Worm (Caenorhabditis elegans) whole organism, L2 larva: ENCODE data around the gene rha-2.
A peak's percentile ranks its signal among the peaks of the same experiment; 100 is the strongest.

Experiments
- C34F6.9 ChIP-seq: fragments of 150-350 bp; optimal IDR thresholded peaks from 2 replicates; lab custom pipeline; 2014; ENCODE audit warnings: missing biosample characterization, missing genetic modification characterization
- R02D3.7 ChIP-seq: fragments of 150-350 bp; optimal IDR thresholded peaks from 2 replicates; lab custom pipeline; 2014; ENCODE audit warnings: missing biosample characterization, missing genetic modification characterization
- ZK546.5 ChIP-seq: sonication (generic microtip); optimal IDR thresholded peaks from 2 replicates; lab custom pipeline; 2017; ENCODE audit warnings: missing biosample characterization, missing genetic modification characterization
- alr-1 ChIP-seq: fragments of 150-350 bp; optimal IDR thresholded peaks from 2 replicates; lab custom pipeline; 2014; ENCODE audit warnings: missing biosample characterization, missing genetic modification characterization
- ama-1 ChIP-seq: fragments of 150-350 bp; optimal IDR thresholded peaks from 2 replicates; lab custom pipeline; 2018; ENCODE audit warnings: inconsistent platforms
- ceh-16 ChIP-seq: fragments of 150-350 bp; optimal IDR thresholded peaks from 2 replicates; lab custom pipeline; 2014; ENCODE audit warnings: missing biosample characterization, missing genetic modification characterization
- ceh-82 ChIP-seq: fragments of 150-350 bp; optimal IDR thresholded peaks from 2 replicates; lab custom pipeline; 2014; ENCODE audit warnings: missing biosample characterization, missing genetic modification characterization
- crh-2 ChIP-seq: sonication (generic microtip); optimal IDR thresholded peaks from 2 replicates; lab custom pipeline; 2017; ENCODE audit warnings: missing biosample characterization, missing genetic modification characterization
- dmd-4 ChIP-seq: sonication (generic microtip); optimal IDR thresholded peaks from 2 replicates; lab custom pipeline; 2017; ENCODE audit warnings: missing biosample characterization, missing genetic modification characterization
- egl-27 ChIP-seq: sonication (generic microtip); optimal IDR thresholded peaks from 3 replicates; lab custom pipeline; 2017; ENCODE audit warnings: missing biosample characterization, missing genetic modification reagents, missing genetic modification characterization
- elt-1 ChIP-seq: fragments of 150-350 bp; optimal IDR thresholded peaks from 2 replicates; lab custom pipeline; 2014; ENCODE audit warnings: missing biosample characterization, missing genetic modification characterization
- elt-3 ChIP-seq: sonication (generic microtip); optimal IDR thresholded peaks from 2 replicates; lab custom pipeline; 2017; ENCODE audit warnings: missing biosample characterization, missing genetic modification characterization
- fos-1 ChIP-seq: fragments of 150-350 bp; optimal IDR thresholded peaks from 2 replicates; lab custom pipeline; 2014; ENCODE audit warnings: missing biosample characterization, missing genetic modification characterization
- lin-11 ChIP-seq: fragments of 150-350 bp; sonication (generic microtip); optimal IDR thresholded peaks from 2 replicates; lab custom pipeline; 2014; ENCODE audit warnings: missing biosample characterization, missing genetic modification characterization, inconsistent platforms, mixed read lengths
- lin-13 ChIP-seq: fragments of 150-350 bp; optimal IDR thresholded peaks from 2 replicates; lab custom pipeline; 2014; ENCODE audit warnings: missing biosample characterization, missing genetic modification reagents, missing genetic modification characterization
- lin-39 ChIP-seq: fragments of 150-350 bp; optimal IDR thresholded peaks from 2 replicates; lab custom pipeline; 2014; ENCODE audit warnings: missing biosample characterization, missing genetic modification reagents, missing genetic modification characterization
- lsy-2 ChIP-seq, 2 experiments: fragments of 150-350 bp in 1 of 2; sonication (generic microtip) in 1 of 2; optimal IDR thresholded peaks; 2 replicates each; lab custom pipeline; 2014 to 2017; ENCODE audit warnings: missing biosample characterization in 2 of 2, missing genetic modification characterization in 2 of 2
- mab-5 ChIP-seq: fragments of 150-350 bp; optimal IDR thresholded peaks from 2 replicates; lab custom pipeline; 2014; ENCODE audit warnings: missing biosample characterization, missing genetic modification characterization
- mbf-1 ChIP-seq: sonication (generic microtip); optimal IDR thresholded peaks from 2 replicates; lab custom pipeline; 2017; ENCODE audit warnings: missing biosample characterization, missing genetic modification characterization
- nhr-10 ChIP-seq: sonication (generic microtip); optimal IDR thresholded peaks from 2 replicates; lab custom pipeline; 2017; ENCODE audit warnings: missing biosample characterization, missing genetic modification characterization
- nhr-11 ChIP-seq: fragments of 150-350 bp; optimal IDR thresholded peaks from 2 replicates; lab custom pipeline; 2014; ENCODE audit warnings: missing biosample characterization, missing genetic modification characterization
- nhr-129 ChIP-seq: fragments of 150-350 bp; optimal IDR thresholded peaks from 2 replicates; lab custom pipeline; 2014; ENCODE audit warnings: missing biosample characterization, missing genetic modification characterization
- nhr-23 ChIP-seq: fragments of 150-350 bp; optimal IDR thresholded peaks from 2 replicates; lab custom pipeline; 2014; ENCODE audit warnings: missing biosample characterization, missing genetic modification reagents, missing genetic modification characterization
- nhr-237 ChIP-seq: fragments of 150-350 bp; optimal IDR thresholded peaks from 2 replicates; lab custom pipeline; 2014; ENCODE audit warnings: missing biosample characterization, missing genetic modification characterization
- nhr-25 ChIP-seq: fragments of 150-350 bp; sonication (generic microtip); optimal IDR thresholded peaks from 3 replicates; lab custom pipeline; 2014; ENCODE audit warnings: missing biosample characterization, missing genetic modification characterization
- nhr-6 ChIP-seq: fragments of 150-350 bp; optimal IDR thresholded peaks from 2 replicates; lab custom pipeline; 2014; ENCODE audit warnings: missing biosample characterization, missing genetic modification characterization
- peb-1 ChIP-seq: fragments of 150-350 bp; optimal IDR thresholded peaks from 2 replicates; lab custom pipeline; 2014; ENCODE audit warnings: missing biosample characterization, missing genetic modification characterization
- sem-4 ChIP-seq: fragments of 150-350 bp; optimal IDR thresholded peaks from 2 replicates; lab custom pipeline; 2014; ENCODE audit warnings: missing biosample characterization, missing genetic modification reagents, missing genetic modification characterization
- skn-1 ChIP-seq: sonication (generic microtip); optimal IDR thresholded peaks from 2 replicates; lab custom pipeline; 2017; ENCODE audit warnings: missing biosample characterization, missing genetic modification characterization
- sma-9 ChIP-seq, 2 experiments: fragments of 150-350 bp in 1 of 2; sonication (generic microtip) in 1 of 2; optimal IDR thresholded peaks; 2 replicates each; lab custom pipeline; 2014 to 2016; ENCODE audit warnings: missing genetic modification characterization in 2 of 2, mild to moderate bottlenecking in 1 of 2, missing biosample characterization in 1 of 2, missing compliant biosample characterization in 1 of 2, missing genetic modification reagents in 1 of 2, moderate library complexity in 1 of 2
- snpc-4 ChIP-seq: fragments of 150-350 bp; optimal IDR thresholded peaks from 2 replicates; lab custom pipeline; 2014; ENCODE audit warnings: missing biosample characterization, missing genetic modification characterization
- unc-39 ChIP-seq: fragments of 150-350 bp; optimal IDR thresholded peaks from 2 replicates; lab custom pipeline; 2014; ENCODE audit warnings: missing biosample characterization, missing genetic modification characterization
- unc-55 ChIP-seq: fragments of 150-350 bp; sonication (generic microtip); optimal IDR thresholded peaks from 3 replicates; lab custom pipeline; 2014; ENCODE audit warnings: missing biosample characterization, missing genetic modification reagents, missing genetic modification characterization
- unc-62 ChIP-seq: fragments of 150-350 bp; optimal IDR thresholded peaks from 2 replicates; lab custom pipeline; 2014; ENCODE audit warnings: missing biosample characterization, missing genetic modification reagents, missing genetic modification characterization
- ztf-1 ChIP-seq: fragments of 200-800 bp; sonication (Bioruptor generic); conservative IDR thresholded peaks from 2 replicates; pipeline ENCODE4 v1.3.6; 2022; ENCODE audit warnings: missing genetic modification characterization, missing compliant biosample characterization
- ztf-11 ChIP-seq: sonication (generic microtip); optimal IDR thresholded peaks from 2 replicates; lab custom pipeline; 2017; ENCODE audit warnings: missing biosample characterization, missing genetic modification characterization
- ztf-4 ChIP-seq: fragments of 150-350 bp; optimal IDR thresholded peaks from 2 replicates; lab custom pipeline; 2014; ENCODE audit warnings: missing biosample characterization, missing genetic modification characterization

The rha-2 gene

DNA sequence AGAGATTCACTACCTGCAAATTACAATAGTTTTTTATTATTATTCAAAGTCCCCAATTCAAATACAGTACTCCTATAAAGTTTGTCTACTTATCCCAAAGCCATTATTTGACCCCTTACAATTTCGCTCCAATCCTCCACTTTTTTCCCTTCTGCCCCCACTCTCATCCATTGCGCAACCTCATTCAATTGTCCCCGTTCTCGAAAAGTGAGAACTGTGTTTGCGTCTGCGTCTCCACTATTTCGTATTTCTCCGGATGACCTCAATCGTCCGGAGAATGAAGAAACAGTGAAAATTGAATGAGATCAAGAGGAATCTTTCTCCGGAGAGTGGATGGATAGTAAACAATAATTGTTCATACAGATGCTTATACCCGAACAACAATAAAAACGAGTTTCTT, 17.7 kb downstream of the rha-2 start:
- TF ChIP-seq alr-1 (tag; lab: Kevin White, UChicago) (no peak), ztf-1 (no peak), lsy-2 (tag; optimal IDR thresholded peaks at IDR 0.05; lab: Kevin White, UChicago) (no peak), unc-55 (GFP tag; lab: Kevin White, UChicago) (no peak), fos-1 (tag; lab: Kevin White, UChicago) (no peak), snpc-4 (tag; lab: Kevin White, UChicago) (no peak), mbf-1 (tag; lab: Kevin White, UChicago) (no peak), ztf-4 (tag; lab: Kevin White, UChicago) (no peak), peb-1 (tag; lab: Kevin White, UChicago) (no peak), nhr-25 (tag; lab: Kevin White, UChicago) (no peak), R02D3.7 (tag; lab: Kevin White, UChicago) (no peak), nhr-6 (tag; lab: Kevin White, UChicago) (no peak), elt-3 (tag; lab: Kevin White, UChicago) (no peak), nhr-10 (tag; lab: Kevin White, UChicago) (no peak)
- TF ChIP-seq, all 48 proteins: peak for 0

DNA sequence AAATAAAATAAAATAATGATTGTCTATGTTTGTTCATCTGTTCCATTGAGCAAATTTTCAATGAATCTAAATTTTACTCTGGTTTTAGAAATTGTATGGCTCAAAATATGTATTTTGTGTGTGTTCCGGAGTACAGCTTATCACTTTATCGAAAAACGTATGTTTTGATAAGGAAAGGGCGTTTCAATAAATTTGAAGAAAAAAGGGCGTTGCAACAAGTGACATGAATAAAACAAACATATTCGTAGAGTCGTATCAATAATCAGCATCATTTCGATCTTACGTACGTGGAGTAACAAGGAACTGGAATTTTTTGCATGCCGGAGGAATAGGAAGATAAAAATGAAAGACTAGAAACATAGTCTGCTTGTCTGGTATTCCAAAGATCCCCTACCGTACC, 20.3 kb downstream of the rha-2 start:
- TF ChIP-seq fos-1 (tag; lab: Kevin White, UChicago): peak; percentile 90
- peak; percentile 1 for TF ChIP-seq crh-2 (tag; lab: Kevin White, UChicago)
- TF ChIP-seq sma-9 (GFP tag; optimal IDR thresholded peaks at IDR 0.05; lab: Kevin White, UChicago): peak; percentile 55
- no peak for TF ChIP-seq sma-9 (tag; optimal IDR thresholded peaks at IDR 0.05; lab: Kevin White, UChicago)
- no peak for TF ChIP-seq nhr-23 (tag; lab: Kevin White, UChicago)
- no peak for TF ChIP-seq nhr-129 (tag; lab: Kevin White, UChicago)

DNA sequence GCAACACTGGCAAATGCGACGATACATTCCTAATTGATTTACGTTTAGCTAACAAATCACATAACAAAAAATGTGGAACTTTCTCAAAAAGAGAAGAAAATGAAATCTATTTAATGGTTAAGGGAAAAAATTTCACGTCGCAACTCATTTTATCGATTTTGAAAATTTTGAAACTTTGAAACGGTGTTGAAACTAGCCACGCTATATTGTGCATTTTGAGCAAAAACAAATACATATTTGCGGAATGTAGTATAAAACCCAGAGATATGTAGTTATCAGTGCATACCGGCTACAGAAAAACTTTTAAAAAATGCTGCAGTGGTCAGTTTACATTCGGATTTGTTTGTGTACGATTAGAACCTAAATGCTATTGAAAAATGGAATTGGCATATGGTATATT, 20.7 kb downstream of the rha-2 start, which contains the start of gene C06E1.7:
C06E1.7 (minus strand) TSS at position 101 of the 400 bp plus-strand sequence.
- TF ChIP-seq C34F6.9 (tag; lab: Kevin White, UChicago): no peak
- TF ChIP-seq nhr-237 (tag; lab: Kevin White, UChicago): no peak
- TF ChIP-seq ZK546.5: no peak
- no peak for TF ChIP-seq lin-13
- TF ChIP-seq ceh-82 (tag; lab: Kevin White, UChicago): no peak
- no peak for TF ChIP-seq sem-4 (tag; lab: Kevin White, UChicago)
- no peak for TF ChIP-seq dmd-4
- no peak for TF ChIP-seq ztf-1
- no peak for TF ChIP-seq lin-39 (tag; lab: Kevin White, UChicago)
- no peak for TF ChIP-seq nhr-6 (tag; lab: Kevin White, UChicago)
- no peak for TF ChIP-seq unc-62
- TF ChIP-seq egl-27 (tag; lab: Kevin White, UChicago): no peak
- TF ChIP-seq lsy-2 (tag; optimal IDR thresholded peaks at IDR 0.05; lab: Kevin White, UChicago): no peak
- no peak for TF ChIP-seq ama-1
- TF ChIP-seq unc-39: no peak
- TF ChIP-seq fos-1 (tag; lab: Kevin White, UChicago): no peak
- no peak for TF ChIP-seq lin-11
- no peak for TF ChIP-seq crh-2 (tag; lab: Kevin White, UChicago)

DNA sequence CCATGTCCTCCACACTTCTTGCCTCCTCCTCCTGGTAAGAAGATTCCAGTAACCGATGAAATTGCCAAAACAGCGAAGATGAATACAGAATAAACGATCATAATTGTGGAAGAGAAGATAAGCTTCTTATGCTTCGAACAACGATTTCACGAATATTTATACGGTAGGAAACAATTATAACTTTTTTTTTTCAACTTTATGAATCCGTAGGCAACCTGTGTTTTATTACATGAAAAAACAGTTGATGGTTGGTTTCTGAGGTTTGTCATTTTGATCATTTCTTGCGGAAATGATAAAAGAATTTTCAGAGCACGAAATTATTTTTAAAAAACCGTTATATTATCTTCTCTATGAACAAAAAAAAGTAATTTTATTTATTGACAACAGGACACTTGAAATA, 23.5 kb downstream of the rha-2 start, which contains the start of gene fipr-16:
fipr-16 (minus strand) TSS at position 101 of the 400 bp plus-strand sequence.
- TF ChIP-seq mbf-1 (tag; lab: Kevin White, UChicago) (no peak), lsy-2 (tag; optimal IDR thresholded peaks at IDR 0.05; lab: Kevin White, UChicago) (no peak), fos-1 (tag; lab: Kevin White, UChicago) (no peak), sma-9 (GFP tag; optimal IDR thresholded peaks at IDR 0.05; lab: Kevin White, UChicago) (no peak), sma-9 (tag; optimal IDR thresholded peaks at IDR 0.05; lab: Kevin White, UChicago) (no peak), skn-1 (tag; lab: Kevin White, UChicago) (no peak), nhr-23 (tag; lab: Kevin White, UChicago) (no peak), peb-1 (tag; lab: Kevin White, UChicago) (no peak), unc-62 (no peak), ztf-4 (tag; lab: Kevin White, UChicago) (no peak), dmd-4 (no peak), elt-1 (no peak), lin-13 (no peak), mab-5 (tag; lab: Kevin White, UChicago) (no peak), nhr-11 (tag; lab: Kevin White, UChicago) (no peak), nhr-25 (tag; lab: Kevin White, UChicago) (no peak), ceh-16 (tag; lab: Kevin White, UChicago) (no peak), lin-11 (no peak), ztf-11 (tag; lab: Kevin White, UChicago) (no peak)
